Fruit fly (Drosophila melanogaster): Measurements from ENCODE around the gene CG3473.

The CG3473 gene

dm6 chr2L:14556811-14557210 lies 6.7 kb downstream of the CG3473 start (continued):
- TF ChIP-seq BtbVII (GFP tag; optimal IDR thresholded peaks at IDR 0.05) (peak; percentile 75), CG3407 (GFP tag; optimal IDR thresholded peaks at IDR 0.05) (peak; percentile 97), CG11398 (GFP tag; optimal IDR thresholded peaks at IDR 0.05) (peak; percentile 94), CG8290 (GFP tag; optimal IDR thresholded peaks at IDR 0.05) (peak; percentile 94), CG8290 (tag; optimal IDR thresholded peaks at IDR 0.05) (peak; percentile 77 to 95), Scr (GFP tag; IDR thresholded peaks at IDR 0.05; ENCODE audit: partially characterized antibody) (no peak), ERR (GFP tag; optimal IDR thresholded peaks at IDR 0.05) (peak; percentile 72), Bgb (GFP tag; IDR thresholded peaks at IDR 0.05; ENCODE audit: partially characterized antibody) (no peak), CG12391 (tag; optimal IDR thresholded peaks at IDR 0.05) (peak; percentile 56), NfI (GFP tag; optimal IDR thresholded peaks at IDR 0.05) (peak; percentile 39), CG10366 (GFP tag; IDR thresholded peaks at IDR 0.05) (peak; percentile 44; the same call in 1 of the 2 replicates)

- TF ChIP-seq CG12659 (GFP tag; optimal IDR thresholded peaks at IDR 0.05): no peak
- peak; percentile 62 for TF ChIP-seq sd (tag; optimal IDR thresholded peaks at IDR 0.05)
Measured at dm6 chr2L:14556224-14556623, 7.3 kb downstream of the CG3473 start.

DNA sequence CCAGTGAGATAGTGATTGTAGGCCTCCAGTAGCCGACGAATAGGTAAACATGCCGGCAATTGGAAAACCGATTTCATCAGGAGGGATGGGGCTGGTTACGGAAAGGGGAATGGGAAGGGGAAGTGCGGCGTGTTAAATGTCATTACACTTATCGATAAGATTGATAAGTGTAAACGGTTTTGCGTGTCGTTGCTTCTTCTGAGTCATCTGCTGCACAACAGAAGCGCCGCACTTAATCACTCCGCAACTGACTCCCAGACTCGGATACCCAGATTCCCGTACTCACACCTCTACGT lies 9.0 kb downstream of the CG3473 start:
- TF ChIP-seq CG10543 (GFP tag; optimal IDR thresholded peaks at IDR 0.05) (peak; percentile 43), B-H2 (GFP tag; optimal IDR thresholded peaks at IDR 0.05) (no peak), Ptx1 (GFP tag; IDR thresholded peaks at IDR 0.05) (0 out of 2 replicates have a peak, but pooled peaks have one; percentile 18), CG13424 (tag; optimal IDR thresholded peaks at IDR 0.05) (no peak), Meics (GFP tag; optimal IDR thresholded peaks at IDR 0.05) (no peak), CG33557 (GFP tag; optimal IDR thresholded peaks at IDR 0.05) (peak; percentile 42), caup (GFP tag; optimal IDR thresholded peaks at IDR 0.05; ENCODE audit: severe bottlenecking) (peak; percentile 58), Hr78 (GFP tag; optimal IDR thresholded peaks at IDR 0.05) (peak in 1 of 2 experiments; percentile 2), CG4404 (GFP tag; IDR thresholded peaks at IDR 0.05) (no peak), mirr (GFP tag; optimal IDR thresholded peaks at IDR 0.05) (peak; percentile 56), crol (GFP tag; IDR thresholded peaks at IDR 0.05) (peak; percentile 64), Dip3 (GFP tag; optimal IDR thresholded peaks at IDR 0.05) (no peak), CG8944 (GFP tag; optimal IDR thresholded peaks at IDR 0.05) (no peak), odd (GFP tag; optimal IDR thresholded peaks at IDR 0.05) (peak; percentile 18), pan (optimal IDR thresholded peaks at IDR 0.05) (no peak), pan (GFP tag; optimal IDR thresholded peaks at IDR 0.05 in 1 of 2, IDR thresholded peaks at IDR 0.05 in 1 of 2) (peak in 1 of 2 experiments; percentile 18), grn (GFP tag; optimal IDR thresholded peaks at IDR 0.05) (peak; percentile 71), vvl (GFP tag; IDR thresholded peaks at IDR 0.05) (peak; percentile 10; the same call in 1 of the 2 replicates), ato (GFP tag; IDR thresholded peaks at IDR 0.05; ENCODE audit: partially characterized antibody) (no peak), lab (GFP tag; optimal IDR thresholded peaks at IDR 0.05) (peak; percentile 93)

DNA sequence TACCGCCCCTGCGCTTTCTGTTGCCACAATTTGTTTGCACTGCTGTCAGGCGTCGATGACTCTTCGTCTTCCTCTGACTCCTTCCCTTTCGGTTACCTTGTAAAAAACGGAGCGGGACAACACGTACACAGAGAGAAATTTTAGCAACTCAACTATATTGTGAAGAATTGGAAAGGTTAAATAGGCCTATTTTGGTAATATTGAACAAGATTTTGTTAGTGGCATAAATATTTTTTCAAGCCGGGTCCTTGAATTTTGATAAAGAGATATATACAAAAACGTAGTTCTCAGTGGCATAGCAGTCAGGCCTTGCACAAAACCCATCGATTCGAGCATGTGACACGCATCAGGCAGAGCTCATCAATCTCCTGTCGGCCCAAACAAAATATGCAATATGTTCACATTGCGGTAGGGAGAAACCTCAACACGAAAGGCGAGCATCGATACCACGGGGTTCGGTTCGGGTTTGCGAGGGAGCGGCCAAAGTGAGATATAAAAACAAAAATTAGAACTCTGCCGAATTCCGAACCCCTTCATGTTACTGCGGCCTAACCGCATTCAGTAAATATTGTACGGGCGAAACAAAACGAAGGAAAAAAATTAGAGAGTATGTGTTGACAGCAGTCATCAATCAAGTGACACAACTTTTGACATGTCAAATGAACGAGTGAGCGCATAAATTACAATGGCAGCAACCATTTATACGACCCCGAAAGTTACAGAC lies 9.5 kb downstream of the CG3473 start:
- TF ChIP-seq CG2120 (GFP tag; optimal IDR thresholded peaks at IDR 0.05): peak; percentile 42
- peak; percentile 67 for TF ChIP-seq sqz (GFP tag; optimal IDR thresholded peaks at IDR 0.05)
- peak; percentile 77 for TF ChIP-seq CG7745 (tag; optimal IDR thresholded peaks at IDR 0.05)
- TF ChIP-seq fd102C (GFP tag; optimal IDR thresholded peaks at IDR 0.05): peak; percentile 63
- no peak for TF ChIP-seq cad (GFP tag; optimal IDR thresholded peaks at IDR 0.05)
- peak; percentile 54; the same call in 1 of the 2 replicates for TF ChIP-seq CG32767 (GFP tag; IDR thresholded peaks at IDR 0.05)
- peak; percentile 46; the same call in 1 of the 2 replicates for TF ChIP-seq Nf-YA (GFP tag; IDR thresholded peaks at IDR 0.05)
- TF ChIP-seq CHES-1-like (GFP tag; optimal IDR thresholded peaks at IDR 0.05): peak; percentile 72
- peak; percentile 24 for TF ChIP-seq Dip3 (GFP tag; optimal IDR thresholded peaks at IDR 0.05)
- TF ChIP-seq CG3726 (GFP tag; IDR thresholded peaks at IDR 0.05): 0 out of 3 replicates have a peak, but pooled peaks have one; percentile 40
- TF ChIP-seq Dref (GFP tag; IDR thresholded peaks at IDR 0.05): no peak
- peak; percentile 53; the same call in 1 of the 2 replicates for TF ChIP-seq CG14014 (GFP tag; IDR thresholded peaks at IDR 0.05)
- peak; percentile 62 for TF ChIP-seq Sox100B (GFP tag; optimal IDR thresholded peaks at IDR 0.05)
- TF ChIP-seq Adf1 (GFP tag; IDR thresholded peaks at IDR 0.05): no peak
- no peak for TF ChIP-seq Opbp (GFP tag; IDR thresholded peaks at IDR 0.05; ENCODE audit: partially characterized antibody)

Measured in whole organism, embryonic.